Worm (Caenorhabditis elegans) whole organism, late embryonic: Measurements from ENCODE around the gene dsc-1.
A peak's percentile ranks its signal among the peaks of the same experiment; 100 is the strongest.

Source experiments
- ceh-9 ChIP-seq: sonication (generic microtip); optimal IDR thresholded peaks from 2 replicates; lab custom pipeline; 2016; ENCODE audit warnings: mild to moderate bottlenecking, missing genetic modification characterization, inconsistent platforms, missing compliant biosample characterization
- elt-2 ChIP-seq: sonication (generic microtip); optimal IDR thresholded peaks from 2 replicates; lab custom pipeline; 2016; ENCODE audit warnings: missing genetic modification reagents, missing genetic modification characterization, missing compliant biosample characterization
- fkh-10 ChIP-seq: fragments of 150-350 bp; optimal IDR thresholded peaks from 2 replicates; lab custom pipeline; 2014; ENCODE audit warnings: missing biosample characterization, missing genetic modification reagents, missing genetic modification characterization
- ref-2 ChIP-seq: sonication (generic microtip); optimal IDR thresholded peaks from 2 replicates; lab custom pipeline; 2016; ENCODE audit warnings: missing genetic modification characterization, missing compliant biosample characterization
- rnt-1 ChIP-seq: sonication (generic microtip); optimal IDR thresholded peaks from 2 replicates; lab custom pipeline; 2016; ENCODE audit warnings: missing genetic modification characterization, missing compliant biosample characterization
- sox-2 ChIP-seq: fragments of 200-800 bp; sonication (Bioruptor generic); IDR thresholded peaks from 2 replicates; pipeline ENCODE4 v1.3.6; 2022; ENCODE audit warnings: missing genetic modification reagents, missing genetic modification characterization, missing compliant biosample characterization
- tbx-7 ChIP-seq: sonication (generic microtip); optimal IDR thresholded peaks from 2 replicates; lab custom pipeline; 2016; ENCODE audit warnings: missing genotype, missing genetic modification characterization, missing compliant biosample characterization

ce11 chrX:15013941-15014453 lies 20.6 kb downstream of the dsc-1 start:
- TF ChIP-seq ceh-9 (tag; lab: Kevin White, UChicago) (no peak), fkh-10 (GFP tag; lab: Kevin White, UChicago) (no peak), elt-2 (tag; lab: Kevin White, UChicago) (no peak), sox-2 (GFP tag; lab: Robert Waterston, UW) (no peak), tbx-7 (no peak), ref-2 (tag; lab: Kevin White, UChicago) (no peak), rnt-1 (tag; lab: Kevin White, UChicago) (peak; percentile 45)
